Fruit fly (Drosophila melanogaster): ENCODE measurements around the gene PIG-F.
A peak's percentile ranks its signal among the peaks of the same experiment; 100 is the strongest.

Gene PIG-F

DNA sequence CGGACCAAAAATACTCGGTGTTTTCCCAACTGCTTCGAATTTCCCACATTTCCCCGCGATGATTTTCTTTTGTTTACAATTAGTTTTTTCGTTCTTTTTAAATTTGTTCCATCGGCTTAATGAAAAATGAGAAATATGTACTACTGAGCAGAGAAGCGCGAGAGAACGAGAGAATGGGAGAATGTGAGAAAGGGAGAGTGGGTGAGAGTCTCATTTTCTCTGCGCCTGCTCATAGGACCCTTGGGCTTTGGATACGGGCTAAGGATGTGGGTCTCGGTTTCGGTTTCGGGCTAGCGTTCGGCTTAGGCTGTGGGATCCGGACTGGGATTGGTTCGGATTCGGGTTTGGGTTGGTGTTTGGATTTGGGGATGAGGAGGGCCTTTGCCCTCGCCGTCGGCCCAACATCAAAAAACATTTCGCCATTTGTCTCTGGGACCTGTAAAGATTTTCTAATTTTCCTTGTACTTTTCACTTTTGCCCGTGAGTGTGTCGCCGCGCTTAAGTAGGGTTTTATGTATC lies 31.5 kb upstream of the PIG-F start (continued):
- TF ChIP-seq CG13775 (GFP tag; optimal IDR thresholded peaks at IDR 0.05) (no peak), CG11695 (GFP tag; IDR thresholded peaks at IDR 0.05) (no peak), CG34376 (GFP tag; optimal IDR thresholded peaks at IDR 0.05) (no peak), Jarid2 (GFP tag; optimal IDR thresholded peaks at IDR 0.05) (no peak), CG7928 (GFP tag; optimal IDR thresholded peaks at IDR 0.05) (no peak), Trl (optimal IDR thresholded peaks at IDR 0.05) (peak; percentile 33 to 68), Trl (GFP tag; optimal IDR thresholded peaks at IDR 0.05) (no peak), CG13894 (tag; optimal IDR thresholded peaks at IDR 0.05) (peak; percentile 60)

DNA sequence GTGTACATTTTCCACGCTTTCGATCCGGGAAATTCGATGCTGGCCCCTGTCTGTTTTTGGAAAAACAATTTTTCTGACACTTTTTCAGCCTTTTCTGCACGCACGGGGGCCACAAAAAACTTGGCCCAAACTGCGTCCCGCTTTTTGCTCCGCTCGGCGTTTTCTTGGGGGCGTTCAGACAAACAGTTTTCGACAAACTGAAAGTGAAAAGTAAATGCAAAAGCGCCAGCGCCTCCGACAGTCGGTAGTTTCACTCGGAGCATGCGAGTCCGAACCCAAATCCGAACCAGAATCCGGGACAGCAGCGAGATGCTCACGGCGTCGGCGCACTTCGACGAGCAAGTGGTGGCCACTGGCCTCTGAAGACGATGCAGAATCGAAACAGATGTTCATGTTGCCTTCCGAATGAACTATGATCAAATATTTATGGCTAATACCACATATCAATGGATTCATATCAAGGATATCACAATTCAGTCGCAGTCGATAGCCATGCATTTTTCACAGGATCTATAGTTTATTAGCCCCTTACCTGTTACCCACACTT lies 27.8 kb upstream of the PIG-F start, which contains the start of gene Shal:
Gene Shal, minus strand, starts transcription at position 200 of the 547 bp plus-strand sequence.
- TF ChIP-seq Abd-B (GFP tag; optimal IDR thresholded peaks at IDR 0.05) (no peak), CG15514 (GFP tag; optimal IDR thresholded peaks at IDR 0.05) (peak; percentile 93), CG6765 (GFP tag; optimal IDR thresholded peaks at IDR 0.05) (no peak), pan (optimal IDR thresholded peaks at IDR 0.05) (no peak), pan (GFP tag; optimal IDR thresholded peaks at IDR 0.05 in 1 of 2, IDR thresholded peaks at IDR 0.05 in 1 of 2) (no peak), CG9817 (tag; optimal IDR thresholded peaks at IDR 0.05) (no peak), chn (GFP tag; optimal IDR thresholded peaks at IDR 0.05) (no peak), fd64A (GFP tag; optimal IDR thresholded peaks at IDR 0.05) (no peak), Aef1 (GFP tag; IDR thresholded peaks at IDR 0.05) (no peak), lmd (GFP tag; IDR thresholded peaks at IDR 0.05) (no peak), Taf1 (GFP tag; IDR thresholded peaks at IDR 0.05) (no peak), yki (optimal IDR thresholded peaks at IDR 0.05) (no peak), D19A (tag; optimal IDR thresholded peaks at IDR 0.05) (no peak), schlank (tag; optimal IDR thresholded peaks at IDR 0.05) (no peak), sob (GFP tag; IDR thresholded peaks at IDR 0.05) (no peak), kah (GFP tag; optimal IDR thresholded peaks at IDR 0.05) (no peak), Med (GFP tag) (peak; percentile 74), CG10979 (tag; optimal IDR thresholded peaks at IDR 0.05) (no peak), CG14965 (GFP tag; optimal IDR thresholded peaks at IDR 0.05; ENCODE audit: borderline replicate concordance) (no peak), CkIIα-i1 (GFP tag; IDR thresholded peaks at IDR 0.05) (no peak), Hr51 (GFP tag; optimal IDR thresholded peaks at IDR 0.05) (no peak), CG13775 (GFP tag; optimal IDR thresholded peaks at IDR 0.05) (no peak), ewg (GFP tag; optimal IDR thresholded peaks at IDR 0.05) (peak; percentile 86), CG17829 (tag; optimal IDR thresholded peaks at IDR 0.05) (no peak), Gug (GFP tag; IDR thresholded peaks at IDR 0.05) (no peak), tll (GFP tag; optimal IDR thresholded peaks at IDR 0.05) (no peak), CG16813 (GFP tag; IDR thresholded peaks at IDR 0.05; ENCODE audit: partially characterized antibody) (no peak), CG43689 (GFP tag; IDR thresholded peaks at IDR 0.05) (no peak), dysf (GFP tag; IDR thresholded peaks at IDR 0.05) (no peak), pita (GFP tag; optimal IDR thresholded peaks at IDR 0.05) (no peak), ase (GFP tag; IDR thresholded peaks at IDR 0.05) (no peak), crc (GFP tag; optimal IDR thresholded peaks at IDR 0.05) (no peak), CG8765 (GFP tag; IDR thresholded peaks at IDR 0.05) (no peak), Bdp1 (GFP tag; optimal IDR thresholded peaks at IDR 0.05) (no peak), CG7745 (tag; optimal IDR thresholded peaks at IDR 0.05) (no peak), CG16779 (GFP tag; IDR thresholded peaks at IDR 0.05) (peak; percentile 26; the same call in 1 of the 2 replicates), CG5180 (GFP tag; optimal IDR thresholded peaks at IDR 0.05) (no peak), nerfin-2 (GFP tag; IDR thresholded peaks at IDR 0.05; ENCODE audit: partially characterized antibody) (no peak), CG11560 (tag; IDR thresholded peaks at IDR 0.05) (no peak), CG14667 (GFP tag; IDR thresholded peaks at IDR 0.05) (no peak), wdn (GFP tag; IDR thresholded peaks at IDR 0.05) (no peak), hbn (GFP tag; IDR thresholded peaks at IDR 0.05; ENCODE audit: partially characterized antibody) (no peak), pnt (GFP tag; optimal IDR thresholded peaks at IDR 0.05) (no peak)

Measured in whole organism, embryonic.